Worm (Caenorhabditis elegans): ENCODE measurements around the gene F54C8.6.

The F54C8.6 gene

ce11 chrIII:9406600-9406999, 43.1 kb downstream of the F54C8.6 start, which contains the start of gene T26G10.1 (continued):
- TF ChIP-seq unc-39 (tag; optimal IDR thresholded peaks at IDR 0.05) (no peak), lin-13 (GFP tag; optimal IDR thresholded peaks at IDR 0.05) (peak; percentile 68), sma-3 (GFP tag; optimal IDR thresholded peaks at IDR 0.05) (peak; percentile 67), nhr-6 (tag; optimal IDR thresholded peaks at IDR 0.05) (no peak), nhr-237 (tag; optimal IDR thresholded peaks at IDR 0.05) (no peak), C34F6.9 (tag; optimal IDR thresholded peaks at IDR 0.05) (peak; percentile 36)

ce11 chrIII:9401036-9401435, 48.7 kb downstream of the F54C8.6 start, which contains the start of gene nlp-48:
Gene nlp-48 (minus strand): TSS chrIII:9401136.
- TF ChIP-seq egl-27 (tag; optimal IDR thresholded peaks at IDR 0.05) (no peak), nhr-23 (tag; optimal IDR thresholded peaks at IDR 0.05) (no peak), sma-3 (GFP tag; optimal IDR thresholded peaks at IDR 0.05) (no peak), elt-1 (tag; optimal IDR thresholded peaks at IDR 0.05) (no peak), ztf-11 (tag; optimal IDR thresholded peaks at IDR 0.05) (no peak), snpc-4 (tag; optimal IDR thresholded peaks at IDR 0.05) (no peak), C34F6.9 (tag; optimal IDR thresholded peaks at IDR 0.05) (no peak), nhr-237 (tag; optimal IDR thresholded peaks at IDR 0.05) (no peak), ceh-16 (tag; optimal IDR thresholded peaks at IDR 0.05) (no peak)
